Fruit fly (Drosophila melanogaster) whole organism, adult: ENCODE measurements around the gene CG31680.

ENCODE experiments used
- CG12768 ChIP-seq: fragments of 200-800 bp; sonication (Bioruptor generic); optimal IDR thresholded peaks from 2 replicates; lab custom pipeline; 2017; ENCODE audit warnings: missing biosample characterization, missing genetic modification characterization, mild to moderate bottlenecking, moderate library complexity, missing genetic modification reagents
- CG14711 ChIP-seq: fragments of 200-800 bp; sonication (Bioruptor generic); optimal IDR thresholded peaks from 2 replicates; lab custom pipeline; 2018; ENCODE audit warnings: missing biosample characterization, mild to moderate bottlenecking, missing genetic modification characterization, moderate library complexity
- CG1620 ChIP-seq: fragments of 200-800 bp; sonication (Bioruptor generic); optimal IDR thresholded peaks from 2 replicates; lab custom pipeline; 2016; ENCODE audit warnings: missing biosample characterization, missing genetic modification characterization
- CG33017 ChIP-seq: fragments of 200-800 bp; sonication (Bioruptor generic); optimal IDR thresholded peaks from 2 replicates; lab custom pipeline; 2018; ENCODE audit warnings: missing biosample characterization, mild to moderate bottlenecking, missing genetic modification characterization, moderate library complexity
- CG5204 ChIP-seq: fragments of 200-800 bp; sonication (Bioruptor generic); optimal IDR thresholded peaks from 2 replicates; lab custom pipeline; 2016; ENCODE audit warnings: missing biosample characterization, missing genetic modification characterization
- CG7101 ChIP-seq: fragments of 200-800 bp; sonication (Bioruptor generic); optimal IDR thresholded peaks from 2 replicates; lab custom pipeline; 2018; ENCODE audit warnings: missing biosample characterization, mild to moderate bottlenecking, missing genetic modification characterization, moderate library complexity
- Clk ChIP-seq: fragments of 200-800 bp; sonication (Bioruptor generic); optimal IDR thresholded peaks from 2 replicates; lab custom pipeline; 2017; ENCODE audit warnings: missing biosample characterization, missing genetic modification characterization
- Crg-1 ChIP-seq: fragments of 200-800 bp; sonication (Bioruptor generic); optimal IDR thresholded peaks from 2 replicates; lab custom pipeline; 2016; ENCODE audit warnings: missing biosample characterization, missing genetic modification characterization
- Hr96 ChIP-seq: fragments of 200-800 bp; sonication (Bioruptor generic); optimal IDR thresholded peaks from 2 replicates; lab custom pipeline; 2016; ENCODE audit warnings: missing biosample characterization, missing genetic modification characterization
- bab1 ChIP-seq: fragments of 200-800 bp; sonication (Bioruptor generic); optimal IDR thresholded peaks from 3 replicates; lab custom pipeline; 2019; ENCODE audit warnings: missing biosample characterization, mild to moderate bottlenecking, missing genetic modification characterization, moderate library complexity
- cic ChIP-seq: fragments of 200-800 bp; sonication (Bioruptor generic); optimal IDR thresholded peaks from 2 replicates; lab custom pipeline; 2017; ENCODE audit warnings: missing biosample characterization, mild to moderate bottlenecking, missing genetic modification characterization, moderate library complexity
- cnc ChIP-seq, 2 experiments: fragments of >200 bp; optimal IDR thresholded peaks; 2 replicates each; lab custom pipeline; 2017
- pad ChIP-seq: fragments of 200-800 bp; sonication (Bioruptor generic); optimal IDR thresholded peaks from 3 replicates; lab custom pipeline; 2017; ENCODE audit warnings: missing biosample characterization, missing genetic modification characterization, mild to moderate bottlenecking, moderate library complexity, missing genetic modification reagents

dm6 chr2L:20671212-20671611 is 31.3 kb downstream of the CG31680 start:
- TF ChIP-seq CG7101 (tag; lab: Kevin White, UChicago), result no peak
- no peak for TF ChIP-seq cic
- no peak for TF ChIP-seq CG5204 (GFP tag; lab: Kevin White, UChicago)
- TF ChIP-seq bab1 (GFP tag; lab: Kevin White, UChicago), result no peak
- TF ChIP-seq CG12768, result no peak
- TF ChIP-seq Crg-1 (GFP tag; lab: Kevin White, UChicago), result no peak
- TF ChIP-seq CG33017 (tag; lab: Kevin White, UChicago), result no peak
- TF ChIP-seq CG1620 (GFP tag; lab: Kevin White, UChicago), result no peak
- TF ChIP-seq pad (GFP tag; lab: Kevin White, UChicago), result no peak
- TF ChIP-seq CG14711 (tag; lab: Kevin White, UChicago), result no peak
- TF ChIP-seq cnc (optimal IDR thresholded peaks at IDR 0.05; lab: Kevin White, UChicago), result no peak
- no peak for TF ChIP-seq Hr96 (GFP tag; lab: Kevin White, UChicago)
- TF ChIP-seq Clk (GFP tag; lab: Kevin White, UChicago), result no peak
